In genomic region chrX:18675702-18676101, dm6 we compare ENCODE assay signal across 3 fruit fly cellular contexts.
TF ChIP-seq lines count a peak whose summit lies in the region.

No protein-coding gene starts in this region.

- TF ChIP-seq CTCF in whole organism, embryonic (GFP tag; optimal IDR thresholded peaks at IDR 0.05; lab: Kevin White, UChicago): no peak

TF ChIP-seq in whole organism, embryonic, 481 proteins besides CTCF, POLR2A, EP300 and RAD21:
- TF ChIP-seq CG18619 (GFP tag; optimal IDR thresholded peaks at IDR 0.05; lab: Kevin White, UChicago) (no peak), sens (GFP tag; lab: Kevin White, UChicago) (peak; percentile 12), CG18262 (tag; optimal IDR thresholded peaks at IDR 0.05; lab: Kevin White, UChicago) (peak; percentile 8)
TF ChIP-seq in whole organism, embryonic: peak in this region for 2.

TF ChIP-seq in whole organism, prepupa, 60 proteins besides CTCF, POLR2A, EP300 and RAD21:
- TF ChIP-seq Met (GFP tag; optimal IDR thresholded peaks at IDR 0.05; lab: Kevin White, UChicago): peak; percentile 30
- peak; percentile 67 for TF ChIP-seq Eip78C (GFP tag; lab: Kevin White, UChicago)
- TF ChIP-seq CG16779 (tag; optimal IDR thresholded peaks at IDR 0.05; lab: Kevin White, UChicago): no peak
- TF ChIP-seq CG4318 (GFP tag; optimal IDR thresholded peaks at IDR 0.05; lab: Kevin White, UChicago): peak; percentile 45
- TF ChIP-seq CG10669 (GFP tag; optimal IDR thresholded peaks at IDR 0.05; lab: Kevin White, UChicago): no peak
- peak; percentile 44 for TF ChIP-seq esn (GFP tag; optimal IDR thresholded peaks at IDR 0.05; lab: Kevin White, UChicago)
- peak; percentile 27 for TF ChIP-seq Hr4 (GFP tag; optimal IDR thresholded peaks at IDR 0.05; lab: Kevin White, UChicago)
- no peak for TF ChIP-seq CG31627 (GFP tag; optimal IDR thresholded peaks at IDR 0.05; lab: Kevin White, UChicago)
- TF ChIP-seq net (GFP tag; optimal IDR thresholded peaks at IDR 0.05; lab: Kevin White, UChicago): peak; percentile 6
- peak; percentile 68 for TF ChIP-seq svp (GFP tag; lab: Kevin White, UChicago)
- 0 out of 3 replicates have a peak, but pooled peaks have one; percentile 8 for TF ChIP-seq eg (GFP tag; IDR thresholded peaks at IDR 0.05; lab: Robert Waterston, UW)
- TF ChIP-seq Ets96B (tag; optimal IDR thresholded peaks at IDR 0.05; lab: Kevin White, UChicago): no peak
- TF ChIP-seq CG11762 (GFP tag; optimal IDR thresholded peaks at IDR 0.05; lab: Kevin White, UChicago; ENCODE audit: insufficient read depth): no peak
- TF ChIP-seq CG3032 (tag; optimal IDR thresholded peaks at IDR 0.05; lab: Kevin White, UChicago): no peak
- peak in 1 of 2 experiments; percentile 25 for TF ChIP-seq salr (GFP tag; optimal IDR thresholded peaks at IDR 0.05; lab: Kevin White, UChicago)
- no peak for TF ChIP-seq CG3919 (GFP tag; optimal IDR thresholded peaks at IDR 0.05; lab: Kevin White, UChicago)
- TF ChIP-seq Hr39 (GFP tag; optimal IDR thresholded peaks at IDR 0.05; lab: Kevin White, UChicago): no peak
- peak; percentile 24 for TF ChIP-seq topi (GFP tag; optimal IDR thresholded peaks at IDR 0.05; lab: Kevin White, UChicago)
- no peak for TF ChIP-seq CG8319 (GFP tag; optimal IDR thresholded peaks at IDR 0.05; lab: Kevin White, UChicago)
- peak; percentile 6 for TF ChIP-seq CG6276 (GFP tag; optimal IDR thresholded peaks at IDR 0.05; lab: Kevin White, UChicago)
- TF ChIP-seq CG9139 (GFP tag; optimal IDR thresholded peaks at IDR 0.05; lab: Kevin White, UChicago): no peak
- no peak for TF ChIP-seq Eip75B (GFP tag; optimal IDR thresholded peaks at IDR 0.05; lab: Kevin White, UChicago)
- TF ChIP-seq CG32006 (GFP tag; optimal IDR thresholded peaks at IDR 0.05; lab: Kevin White, UChicago): peak; percentile 61
- TF ChIP-seq Lpt (GFP tag; optimal IDR thresholded peaks at IDR 0.05; lab: Kevin White, UChicago): no peak
- no peak for TF ChIP-seq fd85E (GFP tag; optimal IDR thresholded peaks at IDR 0.05; lab: Kevin White, UChicago)
- no peak for TF ChIP-seq CG6792 (GFP tag; optimal IDR thresholded peaks at IDR 0.05; lab: Kevin White, UChicago)
- no peak for TF ChIP-seq spab (GFP tag; optimal IDR thresholded peaks at IDR 0.05; lab: Kevin White, UChicago)
- no peak for TF ChIP-seq CG6808 (GFP tag; optimal IDR thresholded peaks at IDR 0.05; lab: Kevin White, UChicago)
- TF ChIP-seq Hr38 (GFP tag; optimal IDR thresholded peaks at IDR 0.05; lab: Kevin White, UChicago): no peak
- TF ChIP-seq Sox102F (GFP tag; optimal IDR thresholded peaks at IDR 0.05; lab: Kevin White, UChicago): peak; percentile 22

TF ChIP-seq in whole organism, pupa, 21 proteins besides CTCF, POLR2A, EP300 and RAD21:
- TF ChIP-seq Snoo (tag; optimal IDR thresholded peaks at IDR 0.05; lab: Kevin White, UChicago) (no peak), Pif1A (GFP tag; optimal IDR thresholded peaks at IDR 0.05; lab: Kevin White, UChicago) (peak; percentile 6), CG14655 (GFP tag; optimal IDR thresholded peaks at IDR 0.05; lab: Kevin White, UChicago) (peak; percentile 51)

Comparison
In these comparisons a context has a peak if more than half of its experiments do, and no peak if none do; other contexts are left out.
1. Of the 7 proteins assayed by ChIP-seq in both whole organism, embryonic and whole organism, prepupa: peak only in whole organism, embryonic: none; only in whole organism, prepupa: Sox102F; in both: none; in neither: 6.